Worm (Caenorhabditis elegans) whole organism, L2 larva: Measurements from ENCODE around the gene C49F5.8.

Experiments
- C34F6.9 ChIP-seq: fragments of 150-350 bp; optimal IDR thresholded peaks from 2 replicates; lab custom pipeline; 2014; ENCODE audit warnings: missing biosample characterization, missing genetic modification characterization
- F13H6.1 ChIP-seq: sonication (generic microtip); optimal IDR thresholded peaks from 2 replicates; lab custom pipeline; 2016; ENCODE audit warnings: missing genetic modification characterization, missing compliant biosample characterization
- R02D3.7 ChIP-seq: fragments of 150-350 bp; optimal IDR thresholded peaks from 2 replicates; lab custom pipeline; 2014; ENCODE audit warnings: missing biosample characterization, missing genetic modification characterization
- Y55F3AM.14 ChIP-seq: fragments of 200-800 bp; sonication (Bioruptor generic); optimal IDR thresholded peaks from 2 replicates; lab custom pipeline; 2018; ENCODE audit warnings: mild to moderate bottlenecking, missing genetic modification characterization, missing compliant biosample characterization
- ZK546.5 ChIP-seq: sonication (generic microtip); optimal IDR thresholded peaks from 2 replicates; lab custom pipeline; 2017; ENCODE audit warnings: missing biosample characterization, missing genetic modification characterization
- alr-1 ChIP-seq: fragments of 150-350 bp; optimal IDR thresholded peaks from 2 replicates; lab custom pipeline; 2014; ENCODE audit warnings: missing biosample characterization, missing genetic modification characterization
- aly-2 ChIP-seq: fragments of 150-350 bp; optimal IDR thresholded peaks from 2 replicates; lab custom pipeline; 2014; ENCODE audit warnings: missing biosample characterization, missing genetic modification characterization
- ama-1 ChIP-seq: fragments of 150-350 bp; optimal IDR thresholded peaks from 2 replicates; lab custom pipeline; 2018; ENCODE audit warnings: inconsistent platforms
- blmp-1 ChIP-seq: sonication (generic microtip); optimal IDR thresholded peaks from 2 replicates; lab custom pipeline; 2017; ENCODE audit warnings: missing genetic modification characterization, mild to moderate bottlenecking, missing compliant biosample characterization, antibody characterized with exemption, moderate library complexity; ENCODE audit not compliant: insufficient read depth
- ceh-16 ChIP-seq: fragments of 150-350 bp; optimal IDR thresholded peaks from 2 replicates; lab custom pipeline; 2014; ENCODE audit warnings: missing biosample characterization, missing genetic modification characterization
- ceh-82 ChIP-seq: fragments of 150-350 bp; optimal IDR thresholded peaks from 2 replicates; lab custom pipeline; 2014; ENCODE audit warnings: missing biosample characterization, missing genetic modification characterization
- crh-2 ChIP-seq: sonication (generic microtip); optimal IDR thresholded peaks from 2 replicates; lab custom pipeline; 2017; ENCODE audit warnings: missing biosample characterization, missing genetic modification characterization
- dmd-4 ChIP-seq: sonication (generic microtip); optimal IDR thresholded peaks from 2 replicates; lab custom pipeline; 2017; ENCODE audit warnings: missing biosample characterization, missing genetic modification characterization
- egl-27 ChIP-seq: sonication (generic microtip); optimal IDR thresholded peaks from 3 replicates; lab custom pipeline; 2017; ENCODE audit warnings: missing biosample characterization, missing genetic modification reagents, missing genetic modification characterization
- elt-1 ChIP-seq: fragments of 150-350 bp; optimal IDR thresholded peaks from 2 replicates; lab custom pipeline; 2014; ENCODE audit warnings: missing biosample characterization, missing genetic modification characterization
- elt-3 ChIP-seq: sonication (generic microtip); optimal IDR thresholded peaks from 2 replicates; lab custom pipeline; 2017; ENCODE audit warnings: missing biosample characterization, missing genetic modification characterization
- fos-1 ChIP-seq: fragments of 150-350 bp; optimal IDR thresholded peaks from 2 replicates; lab custom pipeline; 2014; ENCODE audit warnings: missing biosample characterization, missing genetic modification characterization
- gmeb-1 ChIP-seq: fragments of 150-350 bp; optimal IDR thresholded peaks from 2 replicates; lab custom pipeline; 2014; ENCODE audit warnings: missing biosample characterization, missing genetic modification characterization
- lin-11 ChIP-seq: fragments of 150-350 bp; sonication (generic microtip); optimal IDR thresholded peaks from 2 replicates; lab custom pipeline; 2014; ENCODE audit warnings: missing biosample characterization, missing genetic modification characterization, inconsistent platforms, mixed read lengths
- lin-13 ChIP-seq: fragments of 150-350 bp; optimal IDR thresholded peaks from 2 replicates; lab custom pipeline; 2014; ENCODE audit warnings: missing biosample characterization, missing genetic modification reagents, missing genetic modification characterization
- lin-39 ChIP-seq: fragments of 150-350 bp; optimal IDR thresholded peaks from 2 replicates; lab custom pipeline; 2014; ENCODE audit warnings: missing biosample characterization, missing genetic modification reagents, missing genetic modification characterization
- lsy-2 ChIP-seq, 2 experiments: fragments of 150-350 bp in 1 of 2; sonication (generic microtip) in 1 of 2; optimal IDR thresholded peaks; 2 replicates each; lab custom pipeline; 2014 to 2017; ENCODE audit warnings: missing biosample characterization in 2 of 2, missing genetic modification characterization in 2 of 2
- mab-5 ChIP-seq: fragments of 150-350 bp; optimal IDR thresholded peaks from 2 replicates; lab custom pipeline; 2014; ENCODE audit warnings: missing biosample characterization, missing genetic modification characterization
- mbf-1 ChIP-seq: sonication (generic microtip); optimal IDR thresholded peaks from 2 replicates; lab custom pipeline; 2017; ENCODE audit warnings: missing biosample characterization, missing genetic modification characterization
- mdl-1 ChIP-seq, 2 experiments: fragments of 150-350 bp in 1 of 2; sonication (generic microtip) in 1 of 2; optimal IDR thresholded peaks; 2 replicates each; lab custom pipeline; 2017; ENCODE audit warnings: missing biosample characterization in 2 of 2, missing genetic modification characterization in 2 of 2
- nhr-10 ChIP-seq: sonication (generic microtip); optimal IDR thresholded peaks from 2 replicates; lab custom pipeline; 2017; ENCODE audit warnings: missing biosample characterization, missing genetic modification characterization
- nhr-11 ChIP-seq: fragments of 150-350 bp; optimal IDR thresholded peaks from 2 replicates; lab custom pipeline; 2014; ENCODE audit warnings: missing biosample characterization, missing genetic modification characterization
- nhr-12 ChIP-seq: fragments of 150-350 bp; optimal IDR thresholded peaks from 2 replicates; lab custom pipeline; 2014; ENCODE audit warnings: missing biosample characterization, missing genetic modification characterization
- nhr-129 ChIP-seq: fragments of 150-350 bp; optimal IDR thresholded peaks from 2 replicates; lab custom pipeline; 2014; ENCODE audit warnings: missing biosample characterization, missing genetic modification characterization
- nhr-21 ChIP-seq: fragments of 150-350 bp; optimal IDR thresholded peaks from 2 replicates; lab custom pipeline; 2014; ENCODE audit warnings: missing biosample characterization, missing genetic modification characterization
- nhr-23 ChIP-seq: fragments of 150-350 bp; optimal IDR thresholded peaks from 2 replicates; lab custom pipeline; 2014; ENCODE audit warnings: missing biosample characterization, missing genetic modification reagents, missing genetic modification characterization
- nhr-237 ChIP-seq: fragments of 150-350 bp; optimal IDR thresholded peaks from 2 replicates; lab custom pipeline; 2014; ENCODE audit warnings: missing biosample characterization, missing genetic modification characterization
- nhr-25 ChIP-seq: fragments of 150-350 bp; sonication (generic microtip); optimal IDR thresholded peaks from 3 replicates; lab custom pipeline; 2014; ENCODE audit warnings: missing biosample characterization, missing genetic modification characterization
- nhr-6 ChIP-seq: fragments of 150-350 bp; optimal IDR thresholded peaks from 2 replicates; lab custom pipeline; 2014; ENCODE audit warnings: missing biosample characterization, missing genetic modification characterization
- nhr-77 ChIP-seq: fragments of 150-350 bp; optimal IDR thresholded peaks from 2 replicates; lab custom pipeline; 2014; ENCODE audit warnings: missing biosample characterization, missing genetic modification characterization
- peb-1 ChIP-seq: fragments of 150-350 bp; optimal IDR thresholded peaks from 2 replicates; lab custom pipeline; 2014; ENCODE audit warnings: missing biosample characterization, missing genetic modification characterization
- sem-4 ChIP-seq: fragments of 150-350 bp; optimal IDR thresholded peaks from 2 replicates; lab custom pipeline; 2014; ENCODE audit warnings: missing biosample characterization, missing genetic modification reagents, missing genetic modification characterization
- skn-1 ChIP-seq: sonication (generic microtip); optimal IDR thresholded peaks from 2 replicates; lab custom pipeline; 2017; ENCODE audit warnings: missing biosample characterization, missing genetic modification characterization
- sma-3 ChIP-seq: sonication (generic microtip); optimal IDR thresholded peaks from 2 replicates; lab custom pipeline; 2016; ENCODE audit warnings: missing genetic modification reagents, missing genetic modification characterization, missing compliant biosample characterization
- sma-9 ChIP-seq, 2 experiments: fragments of 150-350 bp in 1 of 2; sonication (generic microtip) in 1 of 2; optimal IDR thresholded peaks; 2 replicates each; lab custom pipeline; 2014 to 2016; ENCODE audit warnings: missing genetic modification characterization in 2 of 2, mild to moderate bottlenecking in 1 of 2, missing biosample characterization in 1 of 2, missing compliant biosample characterization in 1 of 2, missing genetic modification reagents in 1 of 2, moderate library complexity in 1 of 2
- snpc-4 ChIP-seq: fragments of 150-350 bp; optimal IDR thresholded peaks from 2 replicates; lab custom pipeline; 2014; ENCODE audit warnings: missing biosample characterization, missing genetic modification characterization
- unc-39 ChIP-seq: fragments of 150-350 bp; optimal IDR thresholded peaks from 2 replicates; lab custom pipeline; 2014; ENCODE audit warnings: missing biosample characterization, missing genetic modification characterization
- unc-55 ChIP-seq: fragments of 150-350 bp; sonication (generic microtip); optimal IDR thresholded peaks from 3 replicates; lab custom pipeline; 2014; ENCODE audit warnings: missing biosample characterization, missing genetic modification reagents, missing genetic modification characterization
- unc-62 ChIP-seq: fragments of 150-350 bp; optimal IDR thresholded peaks from 2 replicates; lab custom pipeline; 2014; ENCODE audit warnings: missing biosample characterization, missing genetic modification reagents, missing genetic modification characterization
- zag-1 ChIP-seq: fragments of 150-350 bp; optimal IDR thresholded peaks from 2 replicates; lab custom pipeline; 2014; ENCODE audit warnings: missing biosample characterization, missing genetic modification characterization
- ztf-1 ChIP-seq: fragments of 200-800 bp; sonication (Bioruptor generic); conservative IDR thresholded peaks from 2 replicates; pipeline ENCODE4 v1.3.6; 2022; ENCODE audit warnings: missing genetic modification characterization, missing compliant biosample characterization
- ztf-11 ChIP-seq: sonication (generic microtip); optimal IDR thresholded peaks from 2 replicates; lab custom pipeline; 2017; ENCODE audit warnings: missing biosample characterization, missing genetic modification characterization
- ztf-4 ChIP-seq: fragments of 150-350 bp; optimal IDR thresholded peaks from 2 replicates; lab custom pipeline; 2014; ENCODE audit warnings: missing biosample characterization, missing genetic modification characterization

Gene C49F5.8

ce11 chrX:11934933-11935332, 25.0 kb upstream of the C49F5.8 start:
- TF ChIP-seq aly-2 (tag; lab: Kevin White, UChicago) (no peak), nhr-6 (tag; lab: Kevin White, UChicago) (no peak), nhr-10 (tag; lab: Kevin White, UChicago) (no peak), mdl-1 (tag; optimal IDR thresholded peaks at IDR 0.05; lab: Kevin White, UChicago) (peak in 1 of 2 experiments; percentile 4), egl-27 (tag; lab: Kevin White, UChicago) (peak; percentile 20), nhr-129 (tag; lab: Kevin White, UChicago) (peak; percentile 58), blmp-1 (tag; lab: Kevin White, UChicago) (no peak), lin-11 (tag; lab: Kevin White, UChicago) (peak; percentile 43), peb-1 (tag; lab: Kevin White, UChicago) (no peak), nhr-23 (no peak), sma-3 (GFP tag; lab: Kevin White, UChicago) (peak; percentile 36), nhr-25 (tag; lab: Kevin White, UChicago) (no peak), ceh-82 (tag; lab: Kevin White, UChicago) (no peak), Y55F3AM.14 (GFP tag; lab: Kevin White, UChicago) (no peak), ceh-16 (tag; lab: Kevin White, UChicago) (no peak), nhr-77 (tag; lab: Kevin White, UChicago) (no peak), unc-39 (no peak), snpc-4 (tag; lab: Kevin White, UChicago) (no peak), skn-1 (tag; lab: Kevin White, UChicago) (no peak), zag-1 (tag; lab: Kevin White, UChicago) (peak; percentile 27), elt-3 (tag; lab: Kevin White, UChicago) (no peak), sem-4 (tag; lab: Kevin White, UChicago) (no peak), C34F6.9 (peak; percentile 7), fos-1 (tag; lab: Kevin White, UChicago) (peak; percentile 21), dmd-4 (tag; lab: Kevin White, UChicago) (no peak), ztf-4 (tag; lab: Kevin White, UChicago) (no peak), alr-1 (tag; lab: Kevin White, UChicago) (no peak), unc-55 (peak; percentile 48), ztf-11 (tag; lab: Kevin White, UChicago) (no peak), ama-1 (lab: Kevin White, UChicago) (no peak), ZK546.5 (no peak), unc-62 (no peak), elt-1 (tag; lab: Kevin White, UChicago) (no peak), lin-13 (GFP tag; lab: Kevin White, UChicago) (peak; percentile 53), nhr-21 (tag; lab: Kevin White, UChicago) (peak; percentile 36), F13H6.1 (tag; lab: Kevin White, UChicago) (peak; percentile 30), lsy-2 (tag; optimal IDR thresholded peaks at IDR 0.05; lab: Kevin White, UChicago) (peak in 1 of 2 experiments; percentile 24), nhr-12 (tag; lab: Kevin White, UChicago) (no peak), nhr-237 (tag; lab: Kevin White, UChicago) (no peak), ztf-1 (no peak), mab-5 (tag; lab: Kevin White, UChicago) (no peak), nhr-11 (tag; lab: Kevin White, UChicago) (no peak), R02D3.7 (tag; lab: Kevin White, UChicago) (no peak), crh-2 (tag; lab: Kevin White, UChicago) (peak; percentile 26), sma-9 (GFP tag; optimal IDR thresholded peaks at IDR 0.05; lab: Kevin White, UChicago) (peak; percentile 60), sma-9 (tag; optimal IDR thresholded peaks at IDR 0.05; lab: Kevin White, UChicago) (no peak), mbf-1 (tag; lab: Kevin White, UChicago) (no peak), gmeb-1 (tag; lab: Kevin White, UChicago) (no peak), lin-39 (tag; lab: Kevin White, UChicago) (no peak)
